Fruit fly (Drosophila melanogaster): ENCODE results near the gene CG4872.

- TF ChIP-seq Rel (GFP tag; optimal IDR thresholded peaks at IDR 0.05): no peak
- peak; percentile 39 for TF ChIP-seq Rel (tag; optimal IDR thresholded peaks at IDR 0.05)
- no peak for TF ChIP-seq h (GFP tag; optimal IDR thresholded peaks at IDR 0.05)
- TF ChIP-seq psq (GFP tag; optimal IDR thresholded peaks at IDR 0.05): no peak
- TF ChIP-seq CG9705 (GFP tag; optimal IDR thresholded peaks at IDR 0.05): no peak
- TF ChIP-seq usp (GFP tag; optimal IDR thresholded peaks at IDR 0.05): no peak
- TF ChIP-seq dsf (GFP tag; optimal IDR thresholded peaks at IDR 0.05; ENCODE audit: borderline replicate concordance): no peak
- no peak for TF ChIP-seq pan (optimal IDR thresholded peaks at IDR 0.05)
- TF ChIP-seq Hnf4 (GFP tag; optimal IDR thresholded peaks at IDR 0.05): peak; percentile 13
- TF ChIP-seq ey (GFP tag; optimal IDR thresholded peaks at IDR 0.05): no peak
- TF ChIP-seq tai (GFP tag; optimal IDR thresholded peaks at IDR 0.05): no peak
- no peak for TF ChIP-seq fru (GFP tag; optimal IDR thresholded peaks at IDR 0.05)
- no peak for TF ChIP-seq Hr78 (GFP tag; optimal IDR thresholded peaks at IDR 0.05)
- TF ChIP-seq woc (GFP tag; optimal IDR thresholded peaks at IDR 0.05): no peak
- no peak for TF ChIP-seq dmrt93B (GFP tag; optimal IDR thresholded peaks at IDR 0.05)
Measured at dm6 chrX:16835304-16835703, 45.8 kb upstream of the CG4872 start, which contains the start of the genes CG13004 and CG46306.
